Worm (Caenorhabditis elegans): Measurements from ENCODE around the gene cutl-26.

Gene cutl-26

DNA sequence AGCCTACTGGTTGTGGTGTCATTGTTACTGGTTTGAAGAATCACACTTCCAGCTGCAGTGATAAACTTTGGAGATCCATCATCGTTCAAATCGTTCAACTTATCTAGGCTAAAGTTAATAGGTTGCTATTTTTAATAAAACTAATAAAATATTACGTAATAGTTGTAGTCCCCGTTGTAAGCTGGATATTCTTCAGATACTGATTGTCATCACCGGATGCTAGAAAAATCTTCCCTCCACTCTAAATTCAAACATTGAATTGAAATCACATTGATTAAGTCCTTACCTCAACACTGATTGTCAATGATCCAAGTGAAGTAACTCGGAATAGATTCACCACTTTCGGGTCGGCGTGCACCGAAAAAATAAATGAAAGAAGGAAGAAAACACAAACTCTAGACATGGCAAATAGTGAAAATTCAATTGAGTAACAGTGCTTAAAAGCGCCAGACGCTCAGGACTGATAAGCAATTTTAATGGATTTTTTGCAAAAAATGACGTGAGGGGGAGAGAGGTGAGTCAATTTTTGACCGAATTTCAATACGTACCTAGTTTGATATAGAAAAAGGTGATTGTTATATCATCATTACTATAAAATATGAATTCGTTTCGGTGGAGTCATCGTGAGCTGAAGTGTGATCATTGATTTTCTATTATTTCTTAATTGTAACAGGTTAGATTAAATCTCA, 31.9 kb downstream of the cutl-26 start, which contains the start of the genes K11H12.4 and K11H12.10 (continued):
- no peak for TF ChIP-seq nhr-77 (tag; optimal IDR thresholded peaks at IDR 0.05)

DNA sequence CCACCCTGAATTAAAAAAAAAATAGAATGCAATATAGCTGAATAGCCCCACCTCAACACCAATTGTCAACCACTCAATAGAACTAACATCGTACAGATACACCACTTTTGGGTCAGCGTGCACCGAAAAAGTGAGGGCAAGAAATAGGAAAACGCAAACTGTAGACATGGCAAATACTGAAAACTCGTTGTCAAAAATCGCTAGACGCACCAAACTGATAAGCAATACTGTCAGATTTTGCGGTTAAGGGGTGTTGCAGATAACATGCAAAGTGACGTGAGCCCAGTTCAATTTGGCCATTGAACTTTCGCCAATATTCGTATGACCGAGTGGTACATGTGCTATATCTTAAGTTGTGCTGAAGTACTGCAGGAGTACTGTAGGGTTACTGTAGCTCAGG, 34.2 kb downstream of the cutl-26 start, which contains the start of gene K11H12.3:
Gene K11H12.3 (minus strand): TSS at position 168 of the 400 bp plus-strand sequence.
- TF ChIP-seq pqm-1 (tag; optimal IDR thresholded peaks at IDR 0.05), result peak; percentile 57
- peak; percentile 26 for TF ChIP-seq hlh-11 (tag; optimal IDR thresholded peaks at IDR 0.05)
- TF ChIP-seq fkh-10 (GFP tag; optimal IDR thresholded peaks at IDR 0.05), result no peak
- no peak for TF ChIP-seq set-16 (GFP tag; IDR thresholded peaks at IDR 0.05)
- peak; percentile 52 for TF ChIP-seq nhr-28 (tag; optimal IDR thresholded peaks at IDR 0.05)
- TF ChIP-seq jun-1 (tag; optimal IDR thresholded peaks at IDR 0.05), result no peak
- TF ChIP-seq dmd-6 (GFP tag; IDR thresholded peaks at IDR 0.05), result peak; percentile 87
- TF ChIP-seq daf-16 (GFP tag; optimal IDR thresholded peaks at IDR 0.05), result no peak
- TF ChIP-seq daf-16 (tag; optimal IDR thresholded peaks at IDR 0.05), result peak; percentile 61
- peak; percentile 20 for TF ChIP-seq mxl-3 (GFP tag; optimal IDR thresholded peaks at IDR 0.05)

DNA sequence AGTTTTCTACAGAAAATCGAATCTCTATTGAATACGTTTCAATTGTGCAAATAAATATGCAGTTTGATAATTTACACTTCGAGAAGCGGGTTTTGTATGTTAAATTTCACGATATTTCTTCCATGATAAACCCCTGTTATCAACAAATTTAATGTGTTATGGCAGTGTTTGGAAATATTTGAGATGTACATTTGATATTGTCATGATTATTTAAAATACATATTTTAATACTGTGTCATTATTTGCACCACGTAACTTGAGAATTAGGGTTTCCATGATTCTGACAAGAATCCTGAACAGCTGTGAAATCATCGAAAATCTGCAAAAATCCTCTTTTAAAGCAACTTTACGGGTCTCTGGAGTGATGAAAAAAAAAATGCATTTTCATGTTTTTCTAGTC, 37.1 kb downstream of the cutl-26 start, which contains the start of gene K11H12.11:
Gene K11H12.11 (minus strand): TSS at position 101 of the 400 bp plus-strand sequence.
- TF ChIP-seq lin-1 (GFP tag; IDR thresholded peaks at IDR 0.05) (no peak), daf-16 (GFP tag; optimal IDR thresholded peaks at IDR 0.05) (no peak), daf-16 (tag; optimal IDR thresholded peaks at IDR 0.05) (peak; percentile 38)

DNA sequence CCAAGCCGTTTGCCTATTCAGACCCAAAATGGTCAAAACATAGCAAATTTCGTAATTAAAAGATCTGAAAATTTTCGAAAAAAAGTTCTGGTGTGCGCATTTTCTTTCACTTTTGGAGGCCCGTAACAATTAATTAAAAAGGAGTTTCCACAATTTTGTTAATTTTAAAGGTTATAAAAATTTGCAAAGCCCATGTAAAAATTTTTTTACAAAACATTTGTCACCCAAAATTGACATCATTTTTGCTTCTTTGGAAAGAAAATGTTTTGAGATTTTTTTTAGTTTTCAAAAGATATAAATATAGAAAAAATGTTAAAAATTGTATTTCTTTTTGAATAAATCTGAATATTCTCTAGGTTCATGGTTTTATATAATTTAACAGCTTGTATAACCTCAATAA, 40.5 kb downstream of the cutl-26 start, which contains the start of gene K11H12.6:
Gene K11H12.6 (plus strand): TSS at position 301 of the 400 bp plus-strand sequence.
- TF ChIP-seq cey-2 (tag; optimal IDR thresholded peaks at IDR 0.05; ENCODE audit: borderline replicate concordance, insufficient read depth) (no peak), mxl-2 (GFP tag; conservative IDR thresholded peaks at IDR 0.05) (no peak), zfp-3 (GFP tag; conservative IDR thresholded peaks at IDR 0.05) (no peak), nhr-76 (tag; optimal IDR thresholded peaks at IDR 0.05) (no peak), saeg-2 (GFP tag; IDR thresholded peaks at IDR 0.05) (no peak), lim-7 (GFP tag; IDR thresholded peaks at IDR 0.05) (no peak), madf-5 (GFP tag; IDR thresholded peaks at IDR 0.05) (no peak), lsy-2 (tag; optimal IDR thresholded peaks at IDR 0.05) (no peak), skn-1 (tag; optimal IDR thresholded peaks at IDR 0.05) (no peak), mxl-3 (GFP tag; optimal IDR thresholded peaks at IDR 0.05) (no peak), php-3 (GFP tag; IDR thresholded peaks at IDR 0.05) (no peak), hif-1 (tag; optimal IDR thresholded peaks at IDR 0.05) (no peak), Y48G9A.11 (GFP tag; IDR thresholded peaks at IDR 0.05) (no peak), nhr-102 (tag; optimal IDR thresholded peaks at IDR 0.05) (no peak), unc-130 (GFP tag; optimal IDR thresholded peaks at IDR 0.05) (no peak), jun-1 (tag; optimal IDR thresholded peaks at IDR 0.05) (no peak)

DNA sequence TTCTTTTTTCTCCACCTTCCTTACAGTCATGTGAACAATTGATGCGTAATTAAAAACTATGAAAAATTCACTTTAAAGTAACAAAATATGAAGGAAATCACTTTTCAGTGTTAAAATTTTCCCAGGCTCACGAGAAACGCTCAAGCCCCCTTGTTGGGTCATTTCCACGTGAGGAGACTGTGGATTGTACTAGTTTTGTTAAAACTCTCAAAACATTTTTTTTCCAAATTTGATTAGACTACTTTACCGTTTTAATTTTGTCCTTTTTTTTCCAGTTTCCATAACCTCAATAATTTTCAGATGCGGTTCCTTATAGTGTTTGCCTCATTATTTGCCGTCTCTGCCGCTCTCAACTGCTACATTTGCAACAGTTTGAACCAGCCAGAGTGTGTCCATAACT, 42.3 kb downstream of the cutl-26 start, which contains the start of gene K11H12.7:
Gene K11H12.7 (plus strand): TSS at position 301 of the 400 bp plus-strand sequence.
- TF ChIP-seq daf-12 (tag; optimal IDR thresholded peaks at IDR 0.05) (no peak), nhr-6 (tag; optimal IDR thresholded peaks at IDR 0.05) (no peak), rbr-2 (tag; optimal IDR thresholded peaks at IDR 0.05) (no peak), dve-1 (tag; optimal IDR thresholded peaks at IDR 0.05; ENCODE audit: insufficient read depth) (no peak), tra-1 (GFP tag; IDR thresholded peaks at IDR 0.05) (no peak), lin-13 (GFP tag; optimal IDR thresholded peaks at IDR 0.05) (no peak), hmg-1.1 (GFP tag; IDR thresholded peaks at IDR 0.05) (no peak), F49E8.2 (tag; optimal IDR thresholded peaks at IDR 0.05; ENCODE audit: borderline replicate concordance) (no peak), gei-8 (GFP tag; optimal IDR thresholded peaks at IDR 0.05) (no peak), snpc-1.2 (GFP tag; IDR thresholded peaks at IDR 0.05) (no peak)

Measured in whole organism, L4 larva.